Worm (Caenorhabditis elegans): ENCODE measurements around the gene col-157.

DNA sequence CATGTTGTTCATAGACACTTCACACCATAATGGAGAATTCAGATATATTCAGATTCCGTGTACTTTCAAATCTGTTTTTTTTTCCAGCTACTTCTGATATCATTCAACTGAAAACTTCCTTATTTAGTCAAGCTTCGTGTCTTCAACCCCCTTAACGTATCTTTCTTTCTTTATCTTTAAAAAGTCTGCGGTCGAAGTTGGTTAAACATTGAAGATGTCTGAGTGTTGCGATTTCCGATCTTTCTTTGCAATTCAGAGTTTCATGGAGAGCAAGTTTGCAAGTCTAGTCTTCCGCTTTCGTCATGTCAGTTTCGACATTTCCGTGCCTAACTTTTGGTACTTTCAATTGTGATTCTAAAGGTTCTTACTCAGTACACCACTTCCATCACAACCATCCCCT lies 48.6 kb upstream of the col-157 start:
- TF ChIP-seq him-1 (tag; optimal IDR thresholded peaks at IDR 0.05): no peak
- no peak for TF ChIP-seq dao-5 (tag; optimal IDR thresholded peaks at IDR 0.05)
